Worm (Caenorhabditis elegans) whole organism, L3 larva: ENCODE measurements around the gene srxa-16.

Experiments
- ama-1 ChIP-seq: fragments of 150-350 bp; optimal IDR thresholded peaks from 2 replicates; lab custom pipeline; 2018
- ceh-28 ChIP-seq: fragments of 150-350 bp; optimal IDR thresholded peaks from 2 replicates; lab custom pipeline; 2014; ENCODE audit warnings: missing biosample characterization, missing genetic modification reagents, missing genetic modification characterization
- egl-27 ChIP-seq: sonication (generic microtip); optimal IDR thresholded peaks from 4 replicates; lab custom pipeline; 2017; ENCODE audit warnings: missing biosample characterization, missing genetic modification reagents, missing genetic modification characterization
- fkh-2 ChIP-seq: fragments of 150-350 bp; optimal IDR thresholded peaks from 2 replicates; lab custom pipeline; 2014; ENCODE audit warnings: missing biosample characterization, missing genetic modification reagents, missing genetic modification characterization
- jun-1 ChIP-seq: fragments of 150-350 bp; optimal IDR thresholded peaks from 2 replicates; lab custom pipeline; 2014; ENCODE audit warnings: missing biosample characterization, missing genetic modification reagents, missing genetic modification characterization
- nhr-23 ChIP-seq: fragments of 150-350 bp; optimal IDR thresholded peaks from 2 replicates; lab custom pipeline; 2014; ENCODE audit warnings: missing biosample characterization, missing genetic modification reagents, missing genetic modification characterization
- pqm-1 ChIP-seq: fragments of 150-350 bp; optimal IDR thresholded peaks from 2 replicates; lab custom pipeline; 2017; ENCODE audit warnings: missing biosample characterization, missing genetic modification characterization, inconsistent platforms
- snpc-4 ChIP-seq: fragments of 150-350 bp; optimal IDR thresholded peaks from 2 replicates; lab custom pipeline; 2014; ENCODE audit warnings: missing biosample characterization, missing genetic modification characterization
- ztf-4 ChIP-seq: fragments of 150-350 bp; optimal IDR thresholded peaks from 2 replicates; lab custom pipeline; 2014; ENCODE audit warnings: missing biosample characterization, missing genetic modification characterization

- TF ChIP-seq ceh-28: no peak
- no peak for TF ChIP-seq nhr-23 (tag; lab: Kevin White, UChicago)
- TF ChIP-seq ztf-4: no peak
- TF ChIP-seq ama-1 (lab: Kevin White, UChicago): no peak
- no peak for TF ChIP-seq jun-1 (tag; lab: Kevin White, UChicago)
- TF ChIP-seq pqm-1 (tag; lab: Kevin White, UChicago): no peak
- TF ChIP-seq snpc-4 (tag; lab: Kevin White, UChicago): no peak
- TF ChIP-seq fkh-2: no peak
- no peak for TF ChIP-seq egl-27 (tag; lab: Kevin White, UChicago)
Measured at ce11 chrV:16137043-16137442, 22.9 kb upstream of the srxa-16 start, which contains the start of gene F44G3.7.
